Fruit fly (Drosophila melanogaster) whole organism, prepupa: ENCODE results near the gene snRNP-U1-70K.

Experiments used
- Blimp-1 ChIP-seq: fragments of 200-800 bp; sonication (Bioruptor generic); optimal IDR thresholded peaks from 3 replicates; lab custom pipeline; 2017; ENCODE audit warnings: missing biosample characterization, missing genetic modification characterization, mild to moderate bottlenecking, moderate library complexity, missing genetic modification reagents
- CG11902 ChIP-seq: fragments of 200-800 bp; sonication (Bioruptor generic); optimal IDR thresholded peaks from 3 replicates; lab custom pipeline; 2016; ENCODE audit warnings: missing biosample characterization, missing genetic modification characterization
- cyc ChIP-seq: fragments of 200-800 bp; sonication (Bioruptor generic); optimal IDR thresholded peaks from 3 replicates; lab custom pipeline; 2016; ENCODE audit warnings: missing biosample characterization, missing genetic modification characterization
- eg ChIP-seq: fragments of 200-800 bp; sonication (Bioruptor generic); IDR thresholded peaks from 3 replicates; pipeline ENCODE4 v1.3.6; 2022; ENCODE audit warnings: missing biosample characterization, missing genetic modification characterization

dm6 chr2L:6964632-6965031 is 6.9 kb downstream of the snRNP-U1-70K start:
- TF ChIP-seq cyc (GFP tag; lab: Kevin White, UChicago) (no peak), Blimp-1 (GFP tag; lab: Kevin White, UChicago) (no peak), eg (GFP tag; lab: Robert Waterston, UW) (no peak), CG11902 (GFP tag; lab: Kevin White, UChicago) (no peak)
